Fruit fly (Drosophila melanogaster) whole organism, pupa: ENCODE data around the gene Eig71Eh.

Experiments
- CG10348 ChIP-seq: fragments of 200-800 bp; sonication (Bioruptor generic); IDR thresholded peaks from 2 replicates; pipeline ENCODE4 v1.3.6; 2022; ENCODE audit warnings: missing biosample characterization, missing genetic modification characterization
- CG12605 ChIP-seq: fragments of 200-800 bp; sonication (Bioruptor generic); IDR thresholded peaks from 2 replicates; pipeline ENCODE4 v1.3.6; 2022; ENCODE audit warnings: missing biosample characterization, missing genetic modification characterization
- CG13204 ChIP-seq: fragments of 200-800 bp; sonication (Bioruptor generic); optimal IDR thresholded peaks from 2 replicates; lab custom pipeline; 2018; ENCODE audit warnings: missing biosample characterization, mild to moderate bottlenecking, missing genetic modification characterization, moderate library complexity
- CG14655 ChIP-seq: fragments of 200-800 bp; sonication (Bioruptor generic); optimal IDR thresholded peaks from 3 replicates; lab custom pipeline; 2017; ENCODE audit warnings: mild to moderate bottlenecking, missing biosample characterization, missing genetic modification reagents, missing genetic modification characterization
- CG15710 ChIP-seq: fragments of 200-800 bp; sonication (Bioruptor generic); optimal IDR thresholded peaks from 2 replicates; lab custom pipeline; 2018; ENCODE audit warnings: missing biosample characterization, mild to moderate bottlenecking, missing genetic modification characterization, moderate library complexity
- CG17806 ChIP-seq: fragments of 200-800 bp; sonication (Bioruptor generic); optimal IDR thresholded peaks from 2 replicates; lab custom pipeline; 2018; ENCODE audit warnings: missing biosample characterization, mild to moderate bottlenecking, missing genetic modification characterization, moderate library complexity
- CG32121 ChIP-seq: fragments of 200-800 bp; sonication (Bioruptor generic); IDR thresholded peaks from 2 replicates; pipeline ENCODE4 v1.3.6; 2022; ENCODE audit warnings: missing biosample characterization, missing genetic modification characterization
- CG34367 ChIP-seq: fragments of 200-800 bp; sonication (Bioruptor generic); optimal IDR thresholded peaks from 2 replicates; lab custom pipeline; 2018; ENCODE audit warnings: missing biosample characterization, mild to moderate bottlenecking, missing genetic modification characterization
- CG4496 ChIP-seq: fragments of 200-800 bp; sonication (Bioruptor generic); IDR thresholded peaks from 3 replicates; pipeline ENCODE4 v1.3.6; 2022; ENCODE audit warnings: missing biosample characterization, missing genetic modification characterization
- CG8159 ChIP-seq: fragments of 200-800 bp; sonication (Bioruptor generic); optimal IDR thresholded peaks from 3 replicates; lab custom pipeline; 2018; ENCODE audit warnings: missing biosample characterization, mild to moderate bottlenecking, missing genetic modification characterization, moderate library complexity
- CG8301 ChIP-seq: fragments of 200-800 bp; sonication (Bioruptor generic); optimal IDR thresholded peaks from 2 replicates; lab custom pipeline; 2018; ENCODE audit warnings: missing biosample characterization, mild to moderate bottlenecking, missing genetic modification characterization
- CG9948 ChIP-seq: fragments of 200-800 bp; sonication (Bioruptor generic); optimal IDR thresholded peaks from 2 replicates; lab custom pipeline; 2018; ENCODE audit warnings: missing biosample characterization, mild to moderate bottlenecking, missing genetic modification characterization, moderate library complexity
- D1 ChIP-seq: fragments of 200-800 bp; sonication (Bioruptor generic); optimal IDR thresholded peaks from 2 replicates; lab custom pipeline; 2018; ENCODE audit warnings: missing biosample characterization, mild to moderate bottlenecking, missing genetic modification characterization, moderate library complexity
- EcR ChIP-seq: fragments of 200-800 bp; sonication (Bioruptor generic); optimal IDR thresholded peaks from 3 replicates; lab custom pipeline; 2019; ENCODE audit warnings: missing biosample characterization, missing genetic modification characterization, mild to moderate bottlenecking, moderate library complexity, missing genetic modification reagents
- Ets98B ChIP-seq: fragments of 200-800 bp; sonication (Bioruptor generic); IDR thresholded peaks from 2 replicates; pipeline ENCODE4 v1.3.6; 2022; ENCODE audit warnings: missing biosample characterization, missing genetic modification characterization
- Pif1A ChIP-seq: fragments of 200-800 bp; sonication (Bioruptor generic); optimal IDR thresholded peaks from 3 replicates; lab custom pipeline; 2016; ENCODE audit warnings: missing biosample characterization, missing genetic modification characterization
- Pif1B ChIP-seq: fragments of 200-800 bp; sonication (Bioruptor generic); optimal IDR thresholded peaks from 3 replicates; lab custom pipeline; 2016; ENCODE audit warnings: missing biosample characterization, missing genetic modification characterization
- Snoo ChIP-seq: fragments of 200-800 bp; sonication (Bioruptor generic); optimal IDR thresholded peaks from 3 replicates; lab custom pipeline; 2017; ENCODE audit warnings: missing biosample characterization, mild to moderate bottlenecking, missing genetic modification characterization, inconsistent platforms
- fd96Ca ChIP-seq: fragments of 200-800 bp; sonication (Bioruptor generic); IDR thresholded peaks from 3 replicates; pipeline ENCODE4 v1.3.6; 2022; ENCODE audit warnings: missing biosample characterization, missing genetic modification characterization
- gl ChIP-seq: fragments of 200-800 bp; sonication (Bioruptor generic); optimal IDR thresholded peaks from 2 replicates; lab custom pipeline; 2018; ENCODE audit warnings: missing biosample characterization, mild to moderate bottlenecking, missing genetic modification characterization
- rn ChIP-seq: fragments of 200-800 bp; sonication (Bioruptor generic); IDR thresholded peaks from 2 replicates; pipeline ENCODE4 v1.3.6; 2022; ENCODE audit warnings: missing biosample characterization, missing genetic modification characterization

The Eig71Eh gene

dm6 chr3L:15655910-15656309, 3.3 kb downstream of the Eig71Eh start, which contains the start of gene Eig71Ee:
Eig71Ee (minus strand) TSS chr3L:15656010.
- TF ChIP-seq Pif1A (GFP tag; lab: Kevin White, UChicago) (no peak), rn (GFP tag; lab: Robert Waterston, UW) (no peak), CG17806 (tag; lab: Kevin White, UChicago) (no peak), CG4496 (GFP tag; lab: Robert Waterston, UW) (no peak), EcR (GFP tag; lab: Kevin White, UChicago) (no peak), Snoo (tag; lab: Kevin White, UChicago) (no peak), CG14655 (no peak), CG8159 (no peak), CG9948 (tag; lab: Kevin White, UChicago) (no peak), Ets98B (GFP tag; lab: Robert Waterston, UW) (no peak), CG8301 (tag; lab: Kevin White, UChicago) (no peak), gl (tag; lab: Kevin White, UChicago) (no peak), CG32121 (GFP tag; lab: Robert Waterston, UW) (no peak), D1 (tag; lab: Kevin White, UChicago) (no peak), CG13204 (GFP tag; lab: Kevin White, UChicago) (no peak), fd96Ca (no peak), CG12605 (GFP tag; lab: Robert Waterston, UW) (no peak), CG10348 (GFP tag; lab: Robert Waterston, UW) (no peak)

- no peak for TF ChIP-seq CG15710
- no peak for TF ChIP-seq fd96Ca
- TF ChIP-seq CG10348 (GFP tag; lab: Robert Waterston, UW), result no peak
- no peak for TF ChIP-seq CG12605 (GFP tag; lab: Robert Waterston, UW)
- no peak for TF ChIP-seq CG34367 (tag; lab: Kevin White, UChicago)
- no peak for TF ChIP-seq CG14655
- TF ChIP-seq Ets98B (GFP tag; lab: Robert Waterston, UW), result no peak
These were observed 7.1 kb downstream of the Eig71Eh start, which contains the start of the genes Eig71Ec and Eig71Ed for dm6 chr3L:15652154-15652553. Eig71Ec (minus strand) TSS chr3L:15652254. Eig71Ed (plus strand) TSS chr3L:15652537.

dm6 chr3L:15650552-15650951, 8.7 kb downstream of the Eig71Eh start, which contains the start of gene CG43084:
CG43084 (plus strand) TSS chr3L:15650852.
- TF ChIP-seq Pif1A (GFP tag; lab: Kevin White, UChicago), result no peak
- TF ChIP-seq fd96Ca, result no peak
- no peak for TF ChIP-seq Ets98B (GFP tag; lab: Robert Waterston, UW)
- no peak for TF ChIP-seq D1 (tag; lab: Kevin White, UChicago)
- no peak for TF ChIP-seq EcR (GFP tag; lab: Kevin White, UChicago)
- TF ChIP-seq CG8159, result no peak
- TF ChIP-seq CG13204 (GFP tag; lab: Kevin White, UChicago), result no peak
- TF ChIP-seq CG4496 (GFP tag; lab: Robert Waterston, UW), result no peak
- TF ChIP-seq CG15710, result no peak
- no peak for TF ChIP-seq CG32121 (GFP tag; lab: Robert Waterston, UW)
- TF ChIP-seq CG9948 (tag; lab: Kevin White, UChicago), result no peak
- no peak for TF ChIP-seq gl (tag; lab: Kevin White, UChicago)
- no peak for TF ChIP-seq CG17806 (tag; lab: Kevin White, UChicago)
- no peak for TF ChIP-seq Snoo (tag; lab: Kevin White, UChicago)
- no peak for TF ChIP-seq rn (GFP tag; lab: Robert Waterston, UW)
- no peak for TF ChIP-seq Pif1B (GFP tag; lab: Kevin White, UChicago)
- TF ChIP-seq CG10348 (GFP tag; lab: Robert Waterston, UW), result no peak
- TF ChIP-seq CG8301 (tag; lab: Kevin White, UChicago), result no peak

- TF ChIP-seq Snoo (tag; lab: Kevin White, UChicago) (no peak), CG4496 (GFP tag; lab: Robert Waterston, UW) (no peak), Pif1A (GFP tag; lab: Kevin White, UChicago) (no peak), CG10348 (GFP tag; lab: Robert Waterston, UW) (no peak), CG8301 (tag; lab: Kevin White, UChicago) (no peak), gl (tag; lab: Kevin White, UChicago) (no peak), CG17806 (tag; lab: Kevin White, UChicago) (no peak), D1 (tag; lab: Kevin White, UChicago) (no peak), rn (GFP tag; lab: Robert Waterston, UW) (no peak), CG9948 (tag; lab: Kevin White, UChicago) (no peak), CG15710 (no peak), fd96Ca (no peak), Ets98B (GFP tag; lab: Robert Waterston, UW) (no peak)
- TF ChIP-seq, all 21 proteins: peak for 0
These were observed 9.7 kb downstream of the Eig71Eh start, which contains the start of the genes Eig71Ea and Eig71Eb for dm6 chr3L:15649561-15649960. Eig71Ea (minus strand) TSS chr3L:15649661. Eig71Eb (plus strand) TSS chr3L:15649936.

- TF ChIP-seq Ets98B (GFP tag; lab: Robert Waterston, UW), result no peak
- no peak for TF ChIP-seq CG12605 (GFP tag; lab: Robert Waterston, UW)
- TF ChIP-seq CG15710, result no peak
- TF ChIP-seq CG8159, result no peak
- TF ChIP-seq CG32121 (GFP tag; lab: Robert Waterston, UW), result no peak
- no peak for TF ChIP-seq CG10348 (GFP tag; lab: Robert Waterston, UW)
- no peak for TF ChIP-seq EcR (GFP tag; lab: Kevin White, UChicago)
- no peak for TF ChIP-seq CG8301 (tag; lab: Kevin White, UChicago)
- TF ChIP-seq rn (GFP tag; lab: Robert Waterston, UW), result no peak
- TF ChIP-seq CG17806 (tag; lab: Kevin White, UChicago), result no peak
- no peak for TF ChIP-seq gl (tag; lab: Kevin White, UChicago)
- no peak for TF ChIP-seq Snoo (tag; lab: Kevin White, UChicago)
- TF ChIP-seq fd96Ca, result no peak
- no peak for TF ChIP-seq Pif1A (GFP tag; lab: Kevin White, UChicago)
- TF ChIP-seq CG4496 (GFP tag; lab: Robert Waterston, UW), result no peak
- TF ChIP-seq CG9948 (tag; lab: Kevin White, UChicago), result no peak
- no peak for TF ChIP-seq CG34367 (tag; lab: Kevin White, UChicago)
- no peak for TF ChIP-seq Pif1B (GFP tag; lab: Kevin White, UChicago)
These were observed 11.3 kb downstream of the Eig71Eh start, which contains the start of the genes comm3 and CG43083 for dm6 chr3L:15647712-15648621. comm3 (minus strand) TSS chr3L:15647762. CG43083 (plus strand) TSS chr3L:15648571.
